Fruit fly (Drosophila melanogaster) ovary, adult (tissue): ENCODE results near the gene CG32448.

Experiments used
- CG17801 ChIP-seq: fragments of 200-800 bp; optimal IDR thresholded peaks from 2 replicates; lab custom pipeline; 2019; ENCODE audit warnings: missing biosample characterization, mild to moderate bottlenecking, missing genetic modification characterization, moderate library complexity; ENCODE audit not compliant: partially characterized antibody

CG32448 gene

dm6 chr3L:21823236-21823635 is 5.0 kb downstream of the CG32448 start, which contains the start of gene CG7407:
Gene CG7407, plus strand, starts transcription at chr3L:21823461.
- no peak for TF ChIP-seq CG17801 (GFP tag; lab: Kevin White, UChicago)

dm6 chr3L:21821780-21822179 is 6.5 kb downstream of the CG32448 start, which contains the start of gene CycH:
Gene CycH, plus strand, starts transcription at chr3L:21821997.
- peak; percentile 51 for TF ChIP-seq CG17801 (GFP tag; lab: Kevin White, UChicago)

dm6 chr3L:21819497-21819896 is 8.8 kb downstream of the CG32448 start:
- TF ChIP-seq CG17801 (GFP tag; lab: Kevin White, UChicago): no peak

- no peak for TF ChIP-seq CG17801 (GFP tag; lab: Kevin White, UChicago)
Measured at dm6 chr3L:21818701-21819100, 9.6 kb downstream of the CG32448 start.

- no peak for TF ChIP-seq CG17801 (GFP tag; lab: Kevin White, UChicago)
Measured at dm6 chr3L:21813598-21813997, 14.7 kb downstream of the CG32448 start, which contains the start of gene CG43895. Gene CG43895, minus strand, starts transcription at chr3L:21813698.

dm6 chr3L:21808568-21808967 is 19.7 kb downstream of the CG32448 start, which contains the start of gene eg:
Gene eg, plus strand, starts transcription at chr3L:21808703.
- no peak for TF ChIP-seq CG17801 (GFP tag; lab: Kevin White, UChicago)

dm6 chr3L:21808003-21808530 is 20.2 kb downstream of the CG32448 start:
- TF ChIP-seq CG17801 (GFP tag; lab: Kevin White, UChicago): no peak

dm6 chr3L:21800424-21800823 is 27.9 kb downstream of the CG32448 start:
- no peak for TF ChIP-seq CG17801 (GFP tag; lab: Kevin White, UChicago)

dm6 chr3L:21787883-21788282 is 40.4 kb downstream of the CG32448 start:
- no peak for TF ChIP-seq CG17801 (GFP tag; lab: Kevin White, UChicago)
